Worm (Caenorhabditis elegans) whole organism, early embryonic: ENCODE measurements around the gene sri-25.

ENCODE experiments used
- F13C5.2 ChIP-seq: sonication (generic microtip); optimal IDR thresholded peaks from 2 replicates; lab custom pipeline; 2017; ENCODE audit warnings: mild to moderate bottlenecking, missing genetic modification characterization, inconsistent platforms, missing compliant biosample characterization
- ama-1 ChIP-seq: fragments of 150-350 bp; optimal IDR thresholded peaks from 2 replicates; lab custom pipeline; 2014
- hmbx-1 ChIP-seq: sonication (generic microtip); optimal IDR thresholded peaks from 2 replicates; lab custom pipeline; 2016; ENCODE audit warnings: mild to moderate bottlenecking, missing genetic modification characterization, missing compliant biosample characterization
- hnd-1 ChIP-seq: sonication (generic microtip); optimal IDR thresholded peaks from 2 replicates; lab custom pipeline; 2016; ENCODE audit warnings: missing genetic modification characterization, missing compliant biosample characterization
- pes-1 ChIP-seq: fragments of 200-800 bp; sonication (Bioruptor generic); IDR thresholded peaks from 2 replicates; pipeline ENCODE4 v1.3.6; 2022; ENCODE audit warnings: missing genetic modification reagents, missing genetic modification characterization, missing compliant biosample characterization
- scrt-1 ChIP-seq: fragments of 200-800 bp; sonication (Bioruptor generic); IDR thresholded peaks from 2 replicates; pipeline ENCODE4 v1.3.6; 2022; ENCODE audit warnings: missing genetic modification characterization, missing compliant biosample characterization
- tra-4 ChIP-seq: sonication (generic microtip); optimal IDR thresholded peaks from 2 replicates; lab custom pipeline; 2017; ENCODE audit warnings: missing genetic modification characterization, missing compliant biosample characterization

ce11 chrV:15175459-15175858 lies 41.3 kb upstream of the sri-25 start, which contains the start of gene clec-47:
- TF ChIP-seq ama-1 (lab: Kevin White, UChicago) (no peak), pes-1 (no peak), tra-4 (no peak), scrt-1 (GFP tag; lab: Robert Waterston, UW) (no peak), hnd-1 (tag; lab: Kevin White, UChicago) (no peak), hmbx-1 (no peak), F13C5.2 (tag; lab: Kevin White, UChicago) (no peak)
